Worm (Caenorhabditis elegans) whole organism, L1 larva: ENCODE results near the gene C45B11.6.
A peak's percentile ranks its signal among the peaks of the same experiment; 100 is the strongest.

Experiments used
- C04F5.9 ChIP-seq: sonication (generic microtip); optimal IDR thresholded peaks from 2 replicates; lab custom pipeline; 2016; ENCODE audit warnings: missing genetic modification characterization, missing compliant biosample characterization
- C16A3.4 ChIP-seq: fragments of 150-350 bp; optimal IDR thresholded peaks from 2 replicates; lab custom pipeline; 2014; ENCODE audit warnings: missing biosample characterization, missing genetic modification characterization
- C34B4.2 ChIP-seq: sonication (generic microtip); optimal IDR thresholded peaks from 2 replicates; lab custom pipeline; 2017; ENCODE audit warnings: mild to moderate bottlenecking, missing genetic modification characterization, missing compliant biosample characterization
- F16B12.6 ChIP-seq: fragments of 150-350 bp; optimal IDR thresholded peaks from 2 replicates; lab custom pipeline; 2014; ENCODE audit warnings: missing biosample characterization, missing genetic modification characterization
- Y116A8C.19 ChIP-seq: sonication (generic microtip); optimal IDR thresholded peaks from 2 replicates; lab custom pipeline; 2016; ENCODE audit warnings: missing compliant biosample characterization, missing genetic modification characterization, borderline replicate concordance
- blmp-1 ChIP-seq: fragments of 150-350 bp; optimal IDR thresholded peaks from 2 replicates; lab custom pipeline; 2014; ENCODE audit warnings: missing biosample characterization, missing genetic modification characterization
- ceh-63 ChIP-seq: fragments of 200-800 bp; sonication (Bioruptor generic); optimal IDR thresholded peaks from 2 replicates; lab custom pipeline; 2018; ENCODE audit warnings: mild to moderate bottlenecking, missing genetic modification characterization, missing compliant biosample characterization
- ceh-82 ChIP-seq, 3 experiments: fragments of 150-350 bp in 1 of 3; sonication (generic microtip) in 2 of 3; optimal IDR thresholded peaks; 2 replicates each; lab custom pipeline; 2014 to 2017; ENCODE audit warnings: missing biosample characterization in 3 of 3, missing genetic modification characterization in 3 of 3
- ceh-88 ChIP-seq: fragments of 200-800 bp; sonication (Bioruptor generic); IDR thresholded peaks from 2 replicates; pipeline ENCODE4 v1.3.6; 2022; ENCODE audit warnings: missing genetic modification characterization, missing compliant biosample characterization
- ceh-90 ChIP-seq: sonication (generic microtip); optimal IDR thresholded peaks from 2 replicates; lab custom pipeline; 2016; ENCODE audit warnings: missing genetic modification characterization, missing compliant biosample characterization
- dpl-1 ChIP-seq, 3 experiments: fragments of 150-350 bp in 2 of 3; sonication (generic microtip) in 1 of 3; optimal IDR thresholded peaks; 2 replicates each; lab custom pipeline; 2014 to 2017; ENCODE audit warnings: missing biosample characterization in 3 of 3, missing genetic modification characterization in 3 of 3, missing genetic modification reagents in 3 of 3
- dsc-1 ChIP-seq: sonication (generic microtip); optimal IDR thresholded peaks from 2 replicates; lab custom pipeline; 2016; ENCODE audit warnings: mild to moderate bottlenecking, missing genetic modification characterization, missing compliant biosample characterization
- efl-3 ChIP-seq: fragments of 200-800 bp; sonication (Bioruptor generic); optimal IDR thresholded peaks from 2 replicates; lab custom pipeline; 2018; ENCODE audit warnings: mild to moderate bottlenecking, missing genetic modification characterization, missing compliant biosample characterization
- egl-27 ChIP-seq, 2 experiments: fragments of 150-350 bp in 1 of 2; sonication (generic microtip); optimal IDR thresholded peaks; 3 replicates each; lab custom pipeline; 2017 to 2018; ENCODE audit warnings: missing biosample characterization in 2 of 2, missing genetic modification characterization in 2 of 2, missing genetic modification reagents in 2 of 2
- elt-3 ChIP-seq, 6 experiments: fragments of 150-350 bp in 1 of 6; sonication (generic microtip); optimal IDR thresholded peaks; 2 replicates each; lab custom pipeline; 2017 to 2018; ENCODE audit warnings: missing biosample characterization in 6 of 6, missing genetic modification characterization in 6 of 6, inconsistent platforms in 1 of 6
- fkh-10 ChIP-seq: sonication (generic microtip); optimal IDR thresholded peaks from 2 replicates; lab custom pipeline; 2017; ENCODE audit warnings: missing biosample characterization, missing genetic modification reagents, missing genetic modification characterization
- fkh-8 ChIP-seq: sonication (generic microtip); optimal IDR thresholded peaks from 2 replicates; lab custom pipeline; 2016; ENCODE audit warnings: mild to moderate bottlenecking, missing genetic modification characterization, missing compliant biosample characterization
- fos-1 ChIP-seq: fragments of 150-350 bp; optimal IDR thresholded peaks from 2 replicates; lab custom pipeline; 2014; ENCODE audit warnings: missing biosample characterization, missing genetic modification characterization
- hlh-4 ChIP-seq: sonication (generic microtip); optimal IDR thresholded peaks from 2 replicates; lab custom pipeline; 2016; ENCODE audit warnings: mild to moderate bottlenecking, missing genetic modification characterization, missing compliant biosample characterization
- hpl-2 ChIP-seq: fragments of 150-350 bp; optimal IDR thresholded peaks from 2 replicates; lab custom pipeline; 2014; ENCODE audit warnings: missing biosample characterization, missing genetic modification reagents, missing genetic modification characterization
- isw-1 ChIP-seq: fragments of 200-800 bp; sonication (Bioruptor generic); IDR thresholded peaks from 2 replicates; pipeline ENCODE4 v1.3.6; 2022; ENCODE audit warnings: missing genetic modification characterization, missing compliant biosample characterization
- jun-1 ChIP-seq: fragments of 150-350 bp; optimal IDR thresholded peaks from 2 replicates; lab custom pipeline; 2014; ENCODE audit warnings: missing biosample characterization, missing genetic modification reagents, missing genetic modification characterization
- lin-13 ChIP-seq: fragments of 150-350 bp; optimal IDR thresholded peaks from 2 replicates; lab custom pipeline; 2014; ENCODE audit warnings: missing biosample characterization, missing genetic modification reagents, missing genetic modification characterization
- lin-14 ChIP-seq: fragments of 200-800 bp; sonication (Bioruptor generic); optimal IDR thresholded peaks from 2 replicates; lab custom pipeline; 2018; ENCODE audit warnings: mild to moderate bottlenecking, missing genetic modification characterization, moderate library complexity, missing compliant biosample characterization
- lin-35 ChIP-seq, 2 experiments: fragments of 150-350 bp; optimal IDR thresholded peaks; 2 replicates each; lab custom pipeline; 2014; ENCODE audit warnings: missing biosample characterization in 2 of 2, missing genetic modification characterization in 2 of 2, missing genetic modification reagents in 2 of 2
- mab-9 ChIP-seq: fragments of 200-800 bp; sonication (Bioruptor generic); IDR thresholded peaks from 2 replicates; pipeline ENCODE4 v1.3.6; 2022; ENCODE audit warnings: missing genetic modification reagents, missing genetic modification characterization, missing compliant biosample characterization
- mdl-1 ChIP-seq, 2 experiments: fragments of 150-350 bp; optimal IDR thresholded peaks; 2 replicates each; lab custom pipeline; 2014 to 2017; ENCODE audit warnings: missing biosample characterization in 2 of 2, missing genetic modification characterization in 2 of 2, inconsistent platforms in 1 of 2
- mef-2 ChIP-seq: fragments of 150-350 bp; optimal IDR thresholded peaks from 2 replicates; lab custom pipeline; 2014; ENCODE audit warnings: missing biosample characterization, missing genetic modification characterization
- mep-1 ChIP-seq: fragments of 150-350 bp; optimal IDR thresholded peaks from 2 replicates; lab custom pipeline; 2014; ENCODE audit warnings: missing biosample characterization, missing genetic modification characterization
- nhr-12 ChIP-seq: sonication (generic microtip); optimal IDR thresholded peaks from 2 replicates; lab custom pipeline; 2017; ENCODE audit warnings: missing biosample characterization, missing genetic modification characterization
- nhr-19 ChIP-seq: fragments of 200-800 bp; sonication (Bioruptor generic); conservative IDR thresholded peaks from 2 replicates; pipeline ENCODE4 v1.3.6; 2022; ENCODE audit warnings: missing genetic modification characterization, missing compliant biosample characterization
- nhr-20 ChIP-seq: sonication (generic microtip); optimal IDR thresholded peaks from 2 replicates; lab custom pipeline; 2016; ENCODE audit warnings: mild to moderate bottlenecking, missing genetic modification characterization, missing compliant biosample characterization
- nhr-237 ChIP-seq: fragments of 150-350 bp; optimal IDR thresholded peaks from 2 replicates; lab custom pipeline; 2014; ENCODE audit warnings: missing biosample characterization, missing genetic modification characterization
- nhr-47 ChIP-seq: sonication (generic microtip); optimal IDR thresholded peaks from 2 replicates; lab custom pipeline; 2016; ENCODE audit warnings: mild to moderate bottlenecking, missing genetic modification characterization, moderate library complexity, missing compliant biosample characterization
- nhr-76 ChIP-seq: sonication (generic microtip); optimal IDR thresholded peaks from 2 replicates; lab custom pipeline; 2017; ENCODE audit warnings: missing biosample characterization, missing genetic modification characterization
- nhr-84 ChIP-seq: sonication (generic microtip); optimal IDR thresholded peaks from 2 replicates; lab custom pipeline; 2017; ENCODE audit warnings: missing biosample characterization, missing genetic modification characterization
- nhr-85 ChIP-seq: sonication (generic microtip); peaks from one replicate; lab custom pipeline; 2016; ENCODE audit warnings: missing genetic modification characterization, inconsistent platforms, missing compliant biosample characterization
- pag-3 ChIP-seq: sonication (generic microtip); optimal IDR thresholded peaks from 2 replicates; lab custom pipeline; 2017; ENCODE audit warnings: missing genetic modification characterization, mild to moderate bottlenecking, missing compliant biosample characterization, antibody characterized with exemption, borderline replicate concordance; ENCODE audit not compliant: insufficient read depth
- pqm-1 ChIP-seq: sonication (generic microtip); optimal IDR thresholded peaks from 3 replicates; lab custom pipeline; 2017; ENCODE audit warnings: missing biosample characterization, missing genetic modification characterization
- skn-1 ChIP-seq: fragments of 150-350 bp; optimal IDR thresholded peaks from 2 replicates; lab custom pipeline; 2014; ENCODE audit warnings: missing biosample characterization, missing genetic modification characterization
- snpc-4 ChIP-seq: fragments of 150-350 bp; optimal IDR thresholded peaks from 2 replicates; lab custom pipeline; 2014; ENCODE audit warnings: missing biosample characterization, missing genetic modification characterization
- snu-23 ChIP-seq: sonication (generic microtip); optimal IDR thresholded peaks from 2 replicates; lab custom pipeline; 2016; ENCODE audit warnings: missing genetic modification characterization, missing compliant biosample characterization
- sptf-1 ChIP-seq: fragments of 150-350 bp; optimal IDR thresholded peaks from 2 replicates; lab custom pipeline; 2014; ENCODE audit warnings: missing biosample characterization, missing genetic modification characterization
- tlp-1 ChIP-seq: fragments of 150-350 bp; optimal IDR thresholded peaks from 2 replicates; lab custom pipeline; 2014; ENCODE audit warnings: missing biosample characterization, missing genetic modification characterization
- unc-130 ChIP-seq: fragments of 150-350 bp; optimal IDR thresholded peaks from 2 replicates; lab custom pipeline; 2017; ENCODE audit warnings: missing biosample characterization, missing genetic modification characterization, inconsistent platforms
- unc-30 ChIP-seq: sonication (generic microtip); optimal IDR thresholded peaks from 2 replicates; lab custom pipeline; 2017; ENCODE audit warnings: missing biosample characterization, missing genetic modification characterization
- unc-62 ChIP-seq: fragments of 150-350 bp; optimal IDR thresholded peaks from 2 replicates; lab custom pipeline; 2014; ENCODE audit warnings: missing biosample characterization, missing genetic modification reagents, missing genetic modification characterization
- unc-86 ChIP-seq: sonication (generic microtip); optimal IDR thresholded peaks from 2 replicates; lab custom pipeline; 2016; ENCODE audit warnings: missing genetic modification characterization, missing compliant biosample characterization
- xbp-1 ChIP-seq: sonication (generic microtip); optimal IDR thresholded peaks from 2 replicates; lab custom pipeline; 2016; ENCODE audit warnings: missing genetic modification characterization, missing compliant biosample characterization
- zag-1 ChIP-seq: fragments of 150-350 bp; optimal IDR thresholded peaks from 2 replicates; lab custom pipeline; 2014; ENCODE audit warnings: missing biosample characterization, missing genetic modification characterization
- zip-4 ChIP-seq: fragments of 200-800 bp; sonication (Bioruptor generic); optimal IDR thresholded peaks from 2 replicates; lab custom pipeline; 2018; ENCODE audit warnings: mild to moderate bottlenecking, missing genetic modification characterization, moderate library complexity, missing compliant biosample characterization
- ztf-11 ChIP-seq, 2 experiments: sonication (generic microtip); optimal IDR thresholded peaks; 2 replicates each; lab custom pipeline; 2016 to 2017; ENCODE audit warnings: missing genetic modification characterization in 2 of 2, missing biosample characterization in 1 of 2, missing compliant biosample characterization in 1 of 2
- ztf-4 ChIP-seq: fragments of 150-350 bp; optimal IDR thresholded peaks from 2 replicates; lab custom pipeline; 2014; ENCODE audit warnings: missing biosample characterization, missing genetic modification characterization

C45B11.6 gene

DNA sequence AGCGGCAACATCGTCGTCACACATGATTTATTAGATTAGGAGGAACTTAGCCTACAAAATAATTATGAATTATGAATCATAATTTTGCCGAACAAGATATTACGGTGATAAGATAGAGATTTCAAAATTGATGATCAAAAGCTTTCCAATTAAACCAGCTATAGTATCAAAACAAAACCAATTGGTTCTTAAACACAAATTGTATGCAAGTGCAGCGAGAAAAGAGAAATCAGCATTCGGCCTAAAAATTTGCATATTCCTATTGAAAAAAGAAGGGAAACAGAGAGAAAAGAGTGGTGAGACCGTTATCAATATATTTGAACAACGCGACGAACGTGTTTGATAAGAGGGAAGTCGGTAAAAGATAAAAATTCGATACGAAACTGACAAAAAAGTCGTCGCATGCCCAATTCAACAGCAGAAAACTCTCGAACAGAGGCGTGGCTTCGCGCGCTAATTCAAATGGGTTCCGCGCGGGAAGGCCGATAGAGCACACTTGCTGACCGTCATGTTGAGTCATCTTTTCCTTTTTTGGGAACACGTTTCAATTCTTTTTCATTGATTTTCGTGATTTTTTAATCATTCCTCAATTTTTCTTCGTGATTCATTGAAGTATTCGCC, 34.3 kb downstream of the C45B11.6 start, which contains the start of gene act-2 (continued):
- no peak for TF ChIP-seq C04F5.9 (tag; lab: Kevin White, UChicago)
- peak; percentile 94 for TF ChIP-seq lin-14 (GFP tag; lab: Kevin White, UChicago)
- peak; percentile 69 for TF ChIP-seq xbp-1 (tag; lab: Kevin White, UChicago)
- TF ChIP-seq jun-1: peak; percentile 85
- TF ChIP-seq ztf-4 (tag; lab: Kevin White, UChicago): peak; percentile 31
- TF ChIP-seq nhr-19 (GFP tag; lab: Robert Waterston, UW): peak; percentile 61
- TF ChIP-seq ceh-63: no peak
- TF ChIP-seq F16B12.6 (tag; lab: Kevin White, UChicago): peak; percentile 13
- peak; percentile 86 for TF ChIP-seq nhr-20 (tag; lab: Kevin White, UChicago)
- no peak for TF ChIP-seq mef-2
- no peak for TF ChIP-seq nhr-76 (tag; lab: Kevin White, UChicago)
- TF ChIP-seq blmp-1 (tag; lab: Kevin White, UChicago): peak; percentile 28
- TF ChIP-seq unc-130 (tag; lab: Kevin White, UChicago): no peak
- TF ChIP-seq sptf-1 (tag; lab: Kevin White, UChicago): no peak
- peak; percentile 47 for TF ChIP-seq fkh-10 (GFP tag; lab: Kevin White, UChicago)
- TF ChIP-seq egl-27 (tag; optimal IDR thresholded peaks at IDR 0.05; lab: Kevin White, UChicago): no peak
- TF ChIP-seq lin-13 (GFP tag; lab: Kevin White, UChicago): peak; percentile 77
- TF ChIP-seq ceh-82 (tag; optimal IDR thresholded peaks at IDR 0.05; lab: Kevin White, UChicago): peak; percentile 7 to 82 (median 24)
- TF ChIP-seq mab-9 (GFP tag; lab: Robert Waterston, UW): no peak
- TF ChIP-seq dsc-1 (tag; lab: Kevin White, UChicago): no peak
- TF ChIP-seq zip-4: no peak
- peak; percentile 92 for TF ChIP-seq snu-23
- no peak; the same call in 1 of the 2 replicates for TF ChIP-seq ceh-88 (GFP tag; lab: Robert Waterston, UW)
- peak; percentile 51 for TF ChIP-seq isw-1
- TF ChIP-seq mdl-1 (tag; optimal IDR thresholded peaks at IDR 0.05; lab: Kevin White, UChicago): peak in 1 of 2 experiments; percentile 64
- TF ChIP-seq skn-1 (tag; lab: Kevin White, UChicago): peak; percentile 63
- TF ChIP-seq pag-3 (tag; lab: Kevin White, UChicago): no peak
- TF ChIP-seq Y116A8C.19 (tag; lab: Kevin White, UChicago): no peak
- no peak for TF ChIP-seq snpc-4 (tag; lab: Kevin White, UChicago)
- TF ChIP-seq nhr-85: peak; percentile 87
- TF ChIP-seq lin-35 (GFP tag; optimal IDR thresholded peaks at IDR 0.05; lab: Kevin White, UChicago): peak; percentile 91 to 92
- TF ChIP-seq zag-1: no peak
- TF ChIP-seq unc-86 (tag; lab: Kevin White, UChicago): peak; percentile 68
- TF ChIP-seq fos-1 (tag; lab: Kevin White, UChicago): peak; percentile 90
- TF ChIP-seq ztf-11 (tag; optimal IDR thresholded peaks at IDR 0.05; lab: Kevin White, UChicago): no peak
- no peak for TF ChIP-seq pqm-1 (tag; lab: Kevin White, UChicago)
- TF ChIP-seq C34B4.2 (tag; lab: Kevin White, UChicago): no peak
- TF ChIP-seq hpl-2: no peak
- peak; percentile 75 for TF ChIP-seq mep-1 (tag; lab: Kevin White, UChicago)
- peak; percentile 89 to 93 (median 93) for TF ChIP-seq dpl-1 (GFP tag; optimal IDR thresholded peaks at IDR 0.05; lab: Kevin White, UChicago)
- no peak for TF ChIP-seq hlh-4 (tag; lab: Kevin White, UChicago)
- TF ChIP-seq nhr-47 (tag; lab: Kevin White, UChicago): peak; percentile 73
- peak; percentile 66 for TF ChIP-seq C16A3.4 (tag; lab: Kevin White, UChicago)
- TF ChIP-seq unc-62 (GFP tag; lab: Kevin White, UChicago): no peak
- TF ChIP-seq nhr-237 (tag; lab: Kevin White, UChicago): peak; percentile 33
- no peak for TF ChIP-seq ceh-90 (tag; lab: Kevin White, UChicago)
- no peak for TF ChIP-seq nhr-12
- TF ChIP-seq unc-30 (tag; lab: Kevin White, UChicago): no peak
- peak; percentile 87 for TF ChIP-seq fkh-8 (tag; lab: Kevin White, UChicago)
- no peak for TF ChIP-seq efl-3 (GFP tag; lab: Kevin White, UChicago)
- peak in 4 of 6 experiments; percentile 53 to 94 (median 74) for TF ChIP-seq elt-3 (tag; optimal IDR thresholded peaks at IDR 0.05; lab: Kevin White, UChicago)
- no peak for TF ChIP-seq tlp-1 (tag; lab: Kevin White, UChicago)
- no peak for TF ChIP-seq nhr-84 (tag; lab: Kevin White, UChicago)
